Fruit fly (Drosophila melanogaster): ENCODE results near the gene CG34452.

Gene CG34452

DNA sequence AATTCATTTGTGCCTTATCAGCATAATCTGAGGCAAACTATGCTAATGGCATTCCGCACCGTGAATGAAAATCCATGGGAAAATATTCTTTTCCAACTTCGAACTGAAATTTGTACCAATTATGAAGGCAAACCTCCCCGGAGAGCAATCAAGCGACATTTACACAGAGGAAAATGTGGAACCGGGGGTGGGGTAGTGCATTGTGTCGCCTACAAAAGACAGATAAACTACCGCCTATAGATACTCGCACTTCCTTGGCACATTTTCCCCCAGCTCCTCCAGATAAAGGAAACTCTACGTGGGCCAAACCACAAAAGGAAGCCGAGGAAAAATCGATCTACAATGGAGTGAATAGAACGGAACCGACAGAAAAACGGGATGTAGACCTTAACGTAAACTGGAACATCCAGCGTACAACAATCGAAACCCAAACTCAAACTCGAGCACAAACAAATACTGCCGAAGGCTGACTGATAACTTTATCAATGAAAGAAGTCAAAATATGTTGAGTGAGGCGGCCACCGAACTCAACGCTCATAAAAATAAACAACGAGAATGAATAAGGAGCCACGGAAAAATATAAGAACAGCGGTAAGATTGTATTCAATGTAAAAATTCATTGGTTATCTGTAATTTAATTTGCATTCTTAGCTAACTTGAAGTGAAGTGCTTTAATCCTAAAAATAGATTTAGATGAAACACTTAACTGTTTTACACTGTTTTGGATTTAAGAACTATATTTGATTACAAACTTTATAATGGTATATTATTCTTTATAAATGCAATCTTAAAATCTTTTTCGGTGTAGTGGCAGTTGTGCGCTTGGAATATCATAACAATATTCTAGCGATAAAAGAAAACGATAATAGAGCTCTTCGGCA lies 3.2 kb upstream of the CG34452 start (continued):
- TF ChIP-seq oc (tag; optimal IDR thresholded peaks at IDR 0.05) (no peak), Six4 (GFP tag; optimal IDR thresholded peaks at IDR 0.05) (peak; percentile 32), CG7556 (GFP tag; optimal IDR thresholded peaks at IDR 0.05) (peak; percentile 65), pzg (GFP tag; optimal IDR thresholded peaks at IDR 0.05) (no peak), CG13775 (GFP tag; optimal IDR thresholded peaks at IDR 0.05) (no peak), disco-r (GFP tag; optimal IDR thresholded peaks at IDR 0.05) (peak; percentile 1), CTCF (GFP tag; optimal IDR thresholded peaks at IDR 0.05) (peak; percentile 19), Ptx1 (GFP tag; IDR thresholded peaks at IDR 0.05) (peak; percentile 8; the same call in 1 of the 2 replicates), esg (GFP tag; conservative IDR thresholded peaks at IDR 0.05) (peak; percentile 52), Meics (GFP tag; optimal IDR thresholded peaks at IDR 0.05) (peak; percentile 70), otp (GFP tag; IDR thresholded peaks at IDR 0.05) (no peak), wdn (GFP tag; IDR thresholded peaks at IDR 0.05) (0 out of 2 replicates have a peak, but pooled peaks have one; percentile 10), Sox102F (GFP tag; optimal IDR thresholded peaks at IDR 0.05) (peak; percentile 15), Oaz (GFP tag; IDR thresholded peaks at IDR 0.05) (peak; percentile 53), CG14860 (GFP tag; IDR thresholded peaks at IDR 0.05; ENCODE audit: partially characterized antibody) (no peak), CG2712 (tag; optimal IDR thresholded peaks at IDR 0.05) (peak; percentile 64), zfh1 (GFP tag; IDR thresholded peaks at IDR 0.05) (peak; percentile 47; the same call in 2 of the 3 replicates), CG9437 (GFP tag; optimal IDR thresholded peaks at IDR 0.05) (peak; percentile 13), slp2 (GFP tag; optimal IDR thresholded peaks at IDR 0.05) (no peak), ssp (GFP tag; IDR thresholded peaks at IDR 0.05) (no peak), nau (GFP tag; optimal IDR thresholded peaks at IDR 0.05) (peak; percentile 12), D (optimal IDR thresholded peaks at IDR 0.05) (peak; percentile 30), D (GFP tag; optimal IDR thresholded peaks at IDR 0.05) (peak; percentile 64), Oli (tag; optimal IDR thresholded peaks at IDR 0.05) (peak; percentile 33), Myb (GFP tag; optimal IDR thresholded peaks at IDR 0.05) (no peak), CG2678 (tag; optimal IDR thresholded peaks at IDR 0.05) (peak; percentile 77), dysf (GFP tag; IDR thresholded peaks at IDR 0.05) (0 out of 3 replicates have a peak, but pooled peaks have one; percentile 21), CG13296 (GFP tag; optimal IDR thresholded peaks at IDR 0.05) (peak; percentile 30), CG12769 (tag; optimal IDR thresholded peaks at IDR 0.05) (no peak), zen (tag; optimal IDR thresholded peaks at IDR 0.05) (peak; percentile 64), tll (GFP tag; optimal IDR thresholded peaks at IDR 0.05) (peak in 1 of 2 experiments; percentile 47), fd96Cb (tag; optimal IDR thresholded peaks at IDR 0.05) (peak; percentile 77), sens (GFP tag) (peak; percentile 88), NK7.1 (GFP tag; optimal IDR thresholded peaks at IDR 0.05) (peak; percentile 41), Blimp-1 (GFP tag; optimal IDR thresholded peaks at IDR 0.05) (peak; percentile 84), Rfx (GFP tag; IDR thresholded peaks at IDR 0.05) (no peak; the same call in 1 of the 2 replicates), scrt (GFP tag; optimal IDR thresholded peaks at IDR 0.05) (peak; percentile 18), unpg (GFP tag; optimal IDR thresholded peaks at IDR 0.05) (peak; percentile 67), CG12391 (tag; optimal IDR thresholded peaks at IDR 0.05) (peak; percentile 59), CG13424 (tag; optimal IDR thresholded peaks at IDR 0.05) (peak; percentile 40), org-1 (GFP tag; optimal IDR thresholded peaks at IDR 0.05) (peak; percentile 35), dmrt99B (tag; optimal IDR thresholded peaks at IDR 0.05) (peak; percentile 61), bcd (GFP tag; optimal IDR thresholded peaks at IDR 0.05) (peak; percentile 37), D19A (tag; optimal IDR thresholded peaks at IDR 0.05) (peak; percentile 24), CG14710 (tag; optimal IDR thresholded peaks at IDR 0.05) (peak; percentile 77), CG33557 (GFP tag; optimal IDR thresholded peaks at IDR 0.05) (peak; percentile 39), dm (GFP tag; optimal IDR thresholded peaks at IDR 0.05) (no peak), CG8281 (tag; optimal IDR thresholded peaks at IDR 0.05) (no peak)
